Worm (Caenorhabditis elegans) whole organism, L1 larva: ENCODE data around the gene acp-3.

ENCODE experiments used
- C04F5.9 ChIP-seq: sonication (generic microtip); optimal IDR thresholded peaks from 2 replicates; lab custom pipeline; 2016; ENCODE audit warnings: missing genetic modification characterization, missing compliant biosample characterization
- C34B4.2 ChIP-seq: sonication (generic microtip); optimal IDR thresholded peaks from 2 replicates; lab custom pipeline; 2017; ENCODE audit warnings: mild to moderate bottlenecking, missing genetic modification characterization, missing compliant biosample characterization
- F16B12.6 ChIP-seq: fragments of 150-350 bp; optimal IDR thresholded peaks from 2 replicates; lab custom pipeline; 2014; ENCODE audit warnings: missing biosample characterization, missing genetic modification characterization
- aha-1 ChIP-seq: fragments of 150-350 bp; optimal IDR thresholded peaks from 2 replicates; lab custom pipeline; 2014; ENCODE audit warnings: missing biosample characterization, missing genetic modification characterization
- aly-2 ChIP-seq: fragments of 150-350 bp; optimal IDR thresholded peaks from 2 replicates; lab custom pipeline; 2014; ENCODE audit warnings: missing biosample characterization, missing genetic modification characterization
- ama-1 ChIP-seq: fragments of 150-350 bp; optimal IDR thresholded peaks from 2 replicates; lab custom pipeline; 2014
- blmp-1 ChIP-seq: fragments of 150-350 bp; optimal IDR thresholded peaks from 2 replicates; lab custom pipeline; 2014; ENCODE audit warnings: missing biosample characterization, missing genetic modification characterization
- ceh-8 ChIP-seq: fragments of 200-800 bp; sonication (Bioruptor generic); optimal IDR thresholded peaks from 2 replicates; lab custom pipeline; 2018; ENCODE audit warnings: mild to moderate bottlenecking, missing genetic modification characterization, moderate library complexity, missing compliant biosample characterization
- ceh-88 ChIP-seq: fragments of 200-800 bp; sonication (Bioruptor generic); IDR thresholded peaks from 2 replicates; pipeline ENCODE4 v1.3.6; 2022; ENCODE audit warnings: missing genetic modification characterization, missing compliant biosample characterization
- ces-1 ChIP-seq: fragments of 150-350 bp; optimal IDR thresholded peaks from 2 replicates; lab custom pipeline; 2014; ENCODE audit warnings: missing biosample characterization, missing genetic modification reagents, missing genetic modification characterization
- dpl-1 ChIP-seq, 3 experiments: fragments of 150-350 bp in 2 of 3; sonication (generic microtip) in 1 of 3; optimal IDR thresholded peaks; 2 replicates each; lab custom pipeline; 2014 to 2017; ENCODE audit warnings: missing biosample characterization in 3 of 3, missing genetic modification characterization in 3 of 3, missing genetic modification reagents in 3 of 3
- efl-1 ChIP-seq, 4 experiments: fragments of 150-350 bp; optimal IDR thresholded peaks in 3 of 4; peaks in 1 of 4; 1 replicate in 1 of 4; 2 replicates in 3 of 4; lab custom pipeline; 2014; ENCODE audit warnings: missing biosample characterization in 2 of 4, missing genetic modification characterization in 2 of 4, missing genetic modification reagents in 2 of 4
- efl-3 ChIP-seq: fragments of 200-800 bp; sonication (Bioruptor generic); optimal IDR thresholded peaks from 2 replicates; lab custom pipeline; 2018; ENCODE audit warnings: mild to moderate bottlenecking, missing genetic modification characterization, missing compliant biosample characterization
- egl-13 ChIP-seq: sonication (generic microtip); optimal IDR thresholded peaks from 2 replicates; lab custom pipeline; 2016; ENCODE audit warnings: missing genotype, missing genetic modification reagents, missing genetic modification characterization, missing compliant biosample characterization
- fkh-10 ChIP-seq: sonication (generic microtip); optimal IDR thresholded peaks from 2 replicates; lab custom pipeline; 2017; ENCODE audit warnings: missing biosample characterization, missing genetic modification reagents, missing genetic modification characterization
- grh-1 ChIP-seq: fragments of 200-800 bp; sonication (Bioruptor generic); IDR thresholded peaks from 2 replicates; pipeline ENCODE4 v1.3.6; 2022; ENCODE audit warnings: missing genetic modification reagents, missing genetic modification characterization, missing compliant biosample characterization
- hlh-4 ChIP-seq: sonication (generic microtip); optimal IDR thresholded peaks from 2 replicates; lab custom pipeline; 2016; ENCODE audit warnings: mild to moderate bottlenecking, missing genetic modification characterization, missing compliant biosample characterization
- irx-1 ChIP-seq: sonication (generic microtip); optimal IDR thresholded peaks from 2 replicates; lab custom pipeline; 2016; ENCODE audit warnings: missing genetic modification characterization, missing compliant biosample characterization
- isw-1 ChIP-seq: fragments of 200-800 bp; sonication (Bioruptor generic); IDR thresholded peaks from 2 replicates; pipeline ENCODE4 v1.3.6; 2022; ENCODE audit warnings: missing genetic modification characterization, missing compliant biosample characterization
- jun-1 ChIP-seq: fragments of 150-350 bp; optimal IDR thresholded peaks from 2 replicates; lab custom pipeline; 2014; ENCODE audit warnings: missing biosample characterization, missing genetic modification reagents, missing genetic modification characterization
- lin-13 ChIP-seq: fragments of 150-350 bp; optimal IDR thresholded peaks from 2 replicates; lab custom pipeline; 2014; ENCODE audit warnings: missing biosample characterization, missing genetic modification reagents, missing genetic modification characterization
- lin-35 ChIP-seq, 2 experiments: fragments of 150-350 bp; optimal IDR thresholded peaks; 2 replicates each; lab custom pipeline; 2014; ENCODE audit warnings: missing biosample characterization in 2 of 2, missing genetic modification characterization in 2 of 2, missing genetic modification reagents in 2 of 2
- lir-3 ChIP-seq: sonication (generic microtip); optimal IDR thresholded peaks from 2 replicates; lab custom pipeline; 2016; ENCODE audit warnings: mild to moderate bottlenecking, missing genetic modification characterization, moderate library complexity, missing compliant biosample characterization; ENCODE audit not compliant: poor library complexity
- lsy-2 ChIP-seq, 2 experiments: fragments of 150-350 bp; optimal IDR thresholded peaks; 2 replicates each; lab custom pipeline; 2014; ENCODE audit warnings: missing biosample characterization in 2 of 2, missing genetic modification characterization in 2 of 2
- mep-1 ChIP-seq: fragments of 150-350 bp; optimal IDR thresholded peaks from 2 replicates; lab custom pipeline; 2014; ENCODE audit warnings: missing biosample characterization, missing genetic modification characterization
- nhr-12 ChIP-seq: sonication (generic microtip); optimal IDR thresholded peaks from 2 replicates; lab custom pipeline; 2017; ENCODE audit warnings: missing biosample characterization, missing genetic modification characterization
- nhr-20 ChIP-seq: sonication (generic microtip); optimal IDR thresholded peaks from 2 replicates; lab custom pipeline; 2016; ENCODE audit warnings: mild to moderate bottlenecking, missing genetic modification characterization, missing compliant biosample characterization
- nhr-71 ChIP-seq: sonication (generic microtip); optimal IDR thresholded peaks from 2 replicates; lab custom pipeline; 2016; ENCODE audit warnings: mild to moderate bottlenecking, missing genetic modification characterization, moderate library complexity, missing compliant biosample characterization
- nhr-77 ChIP-seq: fragments of 150-350 bp; optimal IDR thresholded peaks from 2 replicates; lab custom pipeline; 2014; ENCODE audit warnings: missing biosample characterization, missing genetic modification characterization
- nhr-84 ChIP-seq: sonication (generic microtip); optimal IDR thresholded peaks from 2 replicates; lab custom pipeline; 2017; ENCODE audit warnings: missing biosample characterization, missing genetic modification characterization
- nhr-85 ChIP-seq: sonication (generic microtip); peaks from one replicate; lab custom pipeline; 2016; ENCODE audit warnings: missing genetic modification characterization, inconsistent platforms, missing compliant biosample characterization
- pag-3 ChIP-seq: sonication (generic microtip); optimal IDR thresholded peaks from 2 replicates; lab custom pipeline; 2017; ENCODE audit warnings: missing genetic modification characterization, mild to moderate bottlenecking, missing compliant biosample characterization, antibody characterized with exemption, borderline replicate concordance; ENCODE audit not compliant: insufficient read depth
- pax-3 ChIP-seq: fragments of 200-800 bp; sonication (Bioruptor generic); optimal IDR thresholded peaks from 2 replicates; lab custom pipeline; 2018; ENCODE audit warnings: mild to moderate bottlenecking, missing genetic modification characterization, moderate library complexity, missing compliant biosample characterization
- pqm-1 ChIP-seq: sonication (generic microtip); optimal IDR thresholded peaks from 3 replicates; lab custom pipeline; 2017; ENCODE audit warnings: missing biosample characterization, missing genetic modification characterization
- skn-1 ChIP-seq: fragments of 150-350 bp; optimal IDR thresholded peaks from 2 replicates; lab custom pipeline; 2014; ENCODE audit warnings: missing biosample characterization, missing genetic modification characterization
- snpc-4 ChIP-seq: fragments of 150-350 bp; optimal IDR thresholded peaks from 2 replicates; lab custom pipeline; 2014; ENCODE audit warnings: missing biosample characterization, missing genetic modification characterization
- snu-23 ChIP-seq: sonication (generic microtip); optimal IDR thresholded peaks from 2 replicates; lab custom pipeline; 2016; ENCODE audit warnings: missing genetic modification characterization, missing compliant biosample characterization
- sox-4 ChIP-seq: sonication (generic microtip); optimal IDR thresholded peaks from 2 replicates; lab custom pipeline; 2016; ENCODE audit warnings: missing genetic modification characterization, missing compliant biosample characterization
- sup-37 ChIP-seq: fragments of 200-800 bp; sonication (Bioruptor generic); optimal IDR thresholded peaks from 2 replicates; lab custom pipeline; 2018; ENCODE audit warnings: mild to moderate bottlenecking, missing genetic modification characterization, missing compliant biosample characterization
- swsn-7 ChIP-seq: sonication (generic microtip); optimal IDR thresholded peaks from 2 replicates; lab custom pipeline; 2016; ENCODE audit warnings: missing genetic modification characterization, missing compliant biosample characterization
- unc-130 ChIP-seq: fragments of 150-350 bp; optimal IDR thresholded peaks from 2 replicates; lab custom pipeline; 2017; ENCODE audit warnings: missing biosample characterization, missing genetic modification characterization, inconsistent platforms
- unc-30 ChIP-seq: sonication (generic microtip); optimal IDR thresholded peaks from 2 replicates; lab custom pipeline; 2017; ENCODE audit warnings: missing biosample characterization, missing genetic modification characterization
- xbp-1 ChIP-seq: sonication (generic microtip); optimal IDR thresholded peaks from 2 replicates; lab custom pipeline; 2016; ENCODE audit warnings: missing genetic modification characterization, missing compliant biosample characterization
- zag-1 ChIP-seq: fragments of 150-350 bp; optimal IDR thresholded peaks from 2 replicates; lab custom pipeline; 2014; ENCODE audit warnings: missing biosample characterization, missing genetic modification characterization
- zip-4 ChIP-seq: fragments of 200-800 bp; sonication (Bioruptor generic); optimal IDR thresholded peaks from 2 replicates; lab custom pipeline; 2018; ENCODE audit warnings: mild to moderate bottlenecking, missing genetic modification characterization, moderate library complexity, missing compliant biosample characterization
- ztf-11 ChIP-seq, 2 experiments: sonication (generic microtip); optimal IDR thresholded peaks; 2 replicates each; lab custom pipeline; 2016 to 2017; ENCODE audit warnings: missing genetic modification characterization in 2 of 2, missing biosample characterization in 1 of 2, missing compliant biosample characterization in 1 of 2

acp-3 gene

ce11 chrII:8467809-8468208, 30.9 kb upstream of the acp-3 start, which contains the start of gene M05D6.2:
TSS of gene M05D6.2 (plus strand) at chrII:8468109.
- TF ChIP-seq ceh-88 (GFP tag; lab: Robert Waterston, UW) (no peak), efl-1 (optimal IDR thresholded peaks at IDR 0.05; lab: Kevin White, UChicago) (no peak), efl-1 (GFP tag; optimal IDR thresholded peaks at IDR 0.05 in 1 of 2; lab: Kevin White, UChicago) (peak in 1 of 2 experiments; percentile 17)

- no peak for TF ChIP-seq unc-30
- TF ChIP-seq unc-130 (tag; lab: Kevin White, UChicago): no peak
- no peak for TF ChIP-seq ceh-8 (GFP tag; lab: Kevin White, UChicago)
- no peak for TF ChIP-seq lir-3
- TF ChIP-seq pax-3 (tag; lab: Kevin White, UChicago): no peak
- no peak for TF ChIP-seq ama-1 (lab: Kevin White, UChicago)
- TF ChIP-seq zag-1 (tag; lab: Kevin White, UChicago): no peak
- no peak for TF ChIP-seq hlh-4 (tag; lab: Kevin White, UChicago)
- no peak for TF ChIP-seq sox-4 (tag; lab: Kevin White, UChicago)
- no peak for TF ChIP-seq nhr-20
- TF ChIP-seq fkh-10 (GFP tag; lab: Kevin White, UChicago): no peak
- no peak for TF ChIP-seq irx-1 (tag; lab: Kevin White, UChicago)
- TF ChIP-seq grh-1 (GFP tag; lab: Robert Waterston, UW): no peak
- no peak for TF ChIP-seq nhr-84 (tag; lab: Kevin White, UChicago)
- no peak for TF ChIP-seq nhr-12 (tag; lab: Kevin White, UChicago)
Observed at ce11 chrII:8466874-8467273, 29.9 kb upstream of the acp-3 start, which contains the start of gene F22B5.10. TSS of gene F22B5.10 (plus strand) at chrII:8467174.

ce11 chrII:8464448-8464898, 27.5 kb upstream of the acp-3 start, which contains the start of gene fars-3:
TSS of gene fars-3 (plus strand) at chrII:8464848.
- peak; percentile 5 for TF ChIP-seq nhr-20
- TF ChIP-seq swsn-7 (tag; lab: Kevin White, UChicago): peak; percentile 8
- peak; percentile 12 for TF ChIP-seq snpc-4 (tag; lab: Kevin White, UChicago)
- no peak for TF ChIP-seq nhr-84 (tag; lab: Kevin White, UChicago)
- TF ChIP-seq unc-30: no peak
- peak; percentile 33 to 59 for TF ChIP-seq lsy-2 (tag; optimal IDR thresholded peaks at IDR 0.05; lab: Kevin White, UChicago)
- TF ChIP-seq F16B12.6 (tag; lab: Kevin White, UChicago): peak; percentile 78
- TF ChIP-seq sup-37 (GFP tag; lab: Kevin White, UChicago): no peak
- no peak for TF ChIP-seq efl-3 (GFP tag; lab: Kevin White, UChicago)
- peak; percentile 13 for TF ChIP-seq xbp-1 (tag; lab: Kevin White, UChicago)
- peak; percentile 30 for TF ChIP-seq nhr-71 (tag; lab: Kevin White, UChicago)
- peak in 1 of 2 experiments; percentile 28 for TF ChIP-seq lin-35 (GFP tag; optimal IDR thresholded peaks at IDR 0.05; lab: Kevin White, UChicago)
- peak; percentile 38 for TF ChIP-seq nhr-85
- TF ChIP-seq zip-4: no peak
- TF ChIP-seq unc-130 (tag; lab: Kevin White, UChicago): peak; percentile 38
- peak; percentile 46 for TF ChIP-seq aly-2 (tag; lab: Kevin White, UChicago)
- TF ChIP-seq efl-1 (optimal IDR thresholded peaks at IDR 0.05; lab: Kevin White, UChicago): peak; percentile 1 to 8
- peak in 1 of 2 experiments; percentile 36 for TF ChIP-seq efl-1 (GFP tag; optimal IDR thresholded peaks at IDR 0.05 in 1 of 2; lab: Kevin White, UChicago)
- peak; percentile 70 for TF ChIP-seq mep-1 (tag; lab: Kevin White, UChicago)
- peak; percentile 25 for TF ChIP-seq skn-1
- TF ChIP-seq dpl-1 (GFP tag; optimal IDR thresholded peaks at IDR 0.05; lab: Kevin White, UChicago): peak in 1 of 3 experiments; percentile 52
- peak; percentile 17 for TF ChIP-seq ama-1 (lab: Kevin White, UChicago)
- peak; percentile 31 for TF ChIP-seq snu-23 (GFP tag; lab: Kevin White, UChicago)
- no peak for TF ChIP-seq C34B4.2 (tag; lab: Kevin White, UChicago)
- TF ChIP-seq blmp-1: peak; percentile 52

ce11 chrII:8457438-8457837, 20.5 kb upstream of the acp-3 start, which contains the start of gene zyg-9:
TSS of gene zyg-9 (plus strand) at chrII:8457818.
- TF ChIP-seq lin-13 (GFP tag; lab: Kevin White, UChicago) (no peak), ama-1 (lab: Kevin White, UChicago) (no peak), ceh-88 (GFP tag; lab: Robert Waterston, UW) (no peak), pqm-1 (tag; lab: Kevin White, UChicago) (no peak), dpl-1 (GFP tag; optimal IDR thresholded peaks at IDR 0.05; lab: Kevin White, UChicago) (no peak), nhr-71 (tag; lab: Kevin White, UChicago) (peak; percentile 14), F16B12.6 (tag; lab: Kevin White, UChicago) (peak; percentile 48), snpc-4 (tag; lab: Kevin White, UChicago) (no peak), ces-1 (GFP tag; lab: Kevin White, UChicago) (no peak), aly-2 (tag; lab: Kevin White, UChicago) (no peak), egl-13 (tag; lab: Kevin White, UChicago) (no peak), aha-1 (no peak), pag-3 (tag; lab: Kevin White, UChicago) (no peak), C04F5.9 (tag; lab: Kevin White, UChicago) (no peak), jun-1 (tag; lab: Kevin White, UChicago) (no peak), swsn-7 (tag; lab: Kevin White, UChicago) (no peak), nhr-77 (tag; lab: Kevin White, UChicago) (no peak), ztf-11 (tag; optimal IDR thresholded peaks at IDR 0.05; lab: Kevin White, UChicago) (no peak), sox-4 (tag; lab: Kevin White, UChicago) (no peak), isw-1 (GFP tag; lab: Robert Waterston, UW) (no peak)
